Worm (Caenorhabditis elegans) whole organism, L3 larva: ENCODE measurements around the gene lact-5.

Experiments used
- ceh-9 ChIP-seq: sonication (generic microtip); optimal IDR thresholded peaks from 2 replicates; lab custom pipeline; 2018; ENCODE audit warnings: missing biosample characterization, missing genetic modification characterization
- fos-1 ChIP-seq: fragments of 150-350 bp; optimal IDR thresholded peaks from 2 replicates; lab custom pipeline; 2014; ENCODE audit warnings: missing biosample characterization, missing genetic modification characterization
- ztf-11 ChIP-seq: fragments of 150-350 bp; optimal IDR thresholded peaks from 2 replicates; lab custom pipeline; 2014; ENCODE audit warnings: missing biosample characterization, missing genetic modification characterization

DNA sequence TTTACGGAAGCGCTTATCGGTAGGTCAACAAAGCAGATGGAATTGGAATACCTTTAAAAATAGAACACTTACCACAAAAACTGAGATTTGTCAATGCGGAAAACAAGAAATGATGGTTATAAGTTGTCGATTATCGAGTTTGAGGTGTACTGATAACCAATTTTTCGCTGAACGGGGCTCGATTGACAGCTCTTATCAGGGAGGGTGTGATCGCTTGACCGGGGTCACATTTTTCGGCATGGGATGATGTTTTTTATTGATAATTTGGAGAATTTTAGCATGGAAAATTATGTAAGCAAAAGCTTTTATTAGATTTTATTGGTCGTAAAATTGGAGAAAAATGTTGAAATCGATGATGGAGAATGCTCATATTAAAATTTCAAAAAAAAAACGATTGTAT is 51.7 kb downstream of the lact-5 start:
- TF ChIP-seq ceh-9 (tag; lab: Kevin White, UChicago) (no peak), fos-1 (no peak), ztf-11 (tag; lab: Kevin White, UChicago) (no peak)
